Worm (Caenorhabditis elegans) whole organism, midembryonic: ENCODE results near the gene fox-1.
A peak's percentile ranks its signal among the peaks of the same experiment; 100 is the strongest.

Experiments used
- T22C8.4 ChIP-seq: fragments of 200-800 bp; sonication (Bioruptor generic); IDR thresholded peaks from 2 replicates; pipeline ENCODE4 v1.3.6; 2022; ENCODE audit warnings: missing genetic modification characterization, missing compliant biosample characterization
- cog-1 ChIP-seq: sonication (generic microtip); optimal IDR thresholded peaks from 2 replicates; lab custom pipeline; 2016; ENCODE audit warnings: missing genetic modification characterization, missing compliant biosample characterization
- flt-1 ChIP-seq: fragments of 200-800 bp; sonication (Bioruptor generic); IDR thresholded peaks from 2 replicates; pipeline ENCODE4 v1.3.6; 2022; ENCODE audit warnings: missing genetic modification characterization, missing compliant biosample characterization
- klf-2 ChIP-seq: fragments of 200-800 bp; sonication (Bioruptor generic); conservative IDR thresholded peaks from 2 replicates; pipeline ENCODE4 v1.3.6; 2022; ENCODE audit warnings: missing genetic modification reagents, missing genetic modification characterization, missing compliant biosample characterization
- med-1 ChIP-seq: sonication (generic microtip); optimal IDR thresholded peaks from 2 replicates; lab custom pipeline; 2017; ENCODE audit warnings: missing genetic modification characterization, mild to moderate bottlenecking, missing compliant biosample characterization, antibody characterized with exemption, missing genetic modification reagents; ENCODE audit not compliant: insufficient read depth
- ref-1 ChIP-seq: fragments of 200-800 bp; sonication (Bioruptor generic); conservative IDR thresholded peaks from 2 replicates; pipeline ENCODE4 v1.3.6; 2022; ENCODE audit warnings: missing genetic modification reagents, missing genetic modification characterization, missing compliant biosample characterization
- tab-1 ChIP-seq: fragments of 200-800 bp; sonication (Bioruptor generic); IDR thresholded peaks from 2 replicates; pipeline ENCODE4 v1.3.6; 2022; ENCODE audit warnings: missing genetic modification characterization, missing compliant biosample characterization
- ztf-23 ChIP-seq: fragments of 200-800 bp; sonication (Bioruptor generic); IDR thresholded peaks from 2 replicates; pipeline ENCODE4 v1.3.6; 2022; ENCODE audit warnings: missing genetic modification reagents, missing genetic modification characterization, missing compliant biosample characterization
- ztf-29 ChIP-seq: fragments of 200-800 bp; sonication (Bioruptor generic); IDR thresholded peaks from 2 replicates; pipeline ENCODE4 v1.3.6; 2022; ENCODE audit warnings: missing genetic modification reagents, missing genetic modification characterization, missing compliant biosample characterization

fox-1 gene

DNA sequence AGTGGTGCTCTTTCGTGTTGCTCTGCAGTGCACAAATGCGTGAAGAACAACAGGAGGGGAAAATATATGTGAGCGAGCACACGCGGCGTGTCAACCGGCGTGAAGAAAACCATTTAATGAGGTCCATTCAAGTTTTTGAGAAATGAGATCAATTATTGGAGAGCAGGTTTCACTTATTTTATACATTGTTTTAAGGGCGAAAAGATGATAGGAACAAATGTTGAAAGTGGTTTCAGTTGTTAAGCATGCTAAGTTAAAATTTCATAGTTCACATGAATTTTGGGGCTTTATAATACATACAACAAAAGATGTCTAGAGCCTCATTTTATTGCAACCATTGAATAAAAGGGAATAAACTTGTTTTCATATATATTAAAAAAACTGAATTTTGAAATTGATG is 19.1 kb upstream of the fox-1 start, which contains the start of gene K02E10.5:
K02E10.5 (minus strand) TSS at position 101 of the 400 bp plus-strand sequence.
- no peak for TF ChIP-seq med-1 (GFP tag; lab: Kevin White, UChicago)
- TF ChIP-seq ztf-29 (GFP tag; lab: Robert Waterston, UW), result no peak
- TF ChIP-seq flt-1 (GFP tag; lab: Robert Waterston, UW), result no peak
- no peak for TF ChIP-seq T22C8.4 (GFP tag; lab: Robert Waterston, UW)
- TF ChIP-seq klf-2 (GFP tag; lab: Robert Waterston, UW), result no peak
- no peak for TF ChIP-seq tab-1
- TF ChIP-seq cog-1 (tag; lab: Kevin White, UChicago), result no peak
- no peak for TF ChIP-seq ztf-23 (GFP tag; lab: Robert Waterston, UW)

- TF ChIP-seq flt-1 (GFP tag; lab: Robert Waterston, UW), result no peak
- no peak for TF ChIP-seq tab-1
- no peak for TF ChIP-seq med-1 (GFP tag; lab: Kevin White, UChicago)
- TF ChIP-seq ztf-23 (GFP tag; lab: Robert Waterston, UW), result no peak
- TF ChIP-seq cog-1 (tag; lab: Kevin White, UChicago), result no peak
- TF ChIP-seq ref-1 (GFP tag; lab: Robert Waterston, UW), result no peak
- TF ChIP-seq T22C8.4 (GFP tag; lab: Robert Waterston, UW), result no peak
- TF ChIP-seq klf-2 (GFP tag; lab: Robert Waterston, UW), result no peak
- no peak for TF ChIP-seq ztf-29 (GFP tag; lab: Robert Waterston, UW)
Measured at ce11 chrX:2475873-2476272, 16.2 kb upstream of the fox-1 start, which contains the start of gene R04B3.3. R04B3.3 (minus strand) TSS chrX:2475973.

DNA sequence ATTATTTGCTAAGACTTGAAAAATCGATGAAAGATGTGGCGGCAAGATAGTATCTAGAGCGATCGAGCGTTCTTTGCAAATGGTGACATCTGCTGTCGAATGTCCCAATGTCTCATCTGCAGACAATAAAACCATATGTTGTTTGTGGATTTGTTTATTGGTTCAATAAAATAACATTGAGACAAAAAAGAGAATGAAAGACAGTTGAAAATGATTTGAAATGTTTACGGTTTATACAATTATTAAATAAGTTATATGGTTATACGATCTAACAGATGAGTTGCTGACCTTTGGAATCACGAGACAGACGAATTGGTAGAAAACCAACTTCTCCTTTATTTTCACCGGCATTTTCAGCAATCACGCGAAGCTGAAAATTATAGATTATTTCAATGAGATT is 13.9 kb upstream of the fox-1 start, which contains the start of gene R04B3.2:
R04B3.2 (minus strand) TSS at position 101 of the 400 bp plus-strand sequence.
- TF ChIP-seq T22C8.4 (GFP tag; lab: Robert Waterston, UW) (no peak), ztf-29 (GFP tag; lab: Robert Waterston, UW) (no peak), tab-1 (no peak), ref-1 (GFP tag; lab: Robert Waterston, UW) (no peak), ztf-23 (GFP tag; lab: Robert Waterston, UW) (no peak), klf-2 (GFP tag; lab: Robert Waterston, UW) (no peak), med-1 (GFP tag; lab: Kevin White, UChicago) (no peak), flt-1 (GFP tag; lab: Robert Waterston, UW) (no peak), cog-1 (tag; lab: Kevin White, UChicago) (no peak)

ce11 chrX:2471303-2471702 is 11.6 kb upstream of the fox-1 start, which contains the start of gene R04B3.1:
R04B3.1 (minus strand) TSS chrX:2471403.
- TF ChIP-seq ztf-29 (GFP tag; lab: Robert Waterston, UW) (no peak), med-1 (GFP tag; lab: Kevin White, UChicago) (no peak), flt-1 (GFP tag; lab: Robert Waterston, UW) (no peak), klf-2 (GFP tag; lab: Robert Waterston, UW) (no peak), ztf-23 (GFP tag; lab: Robert Waterston, UW) (no peak), cog-1 (tag; lab: Kevin White, UChicago) (no peak), tab-1 (no peak), T22C8.4 (GFP tag; lab: Robert Waterston, UW) (no peak), ref-1 (GFP tag; lab: Robert Waterston, UW) (no peak)

DNA sequence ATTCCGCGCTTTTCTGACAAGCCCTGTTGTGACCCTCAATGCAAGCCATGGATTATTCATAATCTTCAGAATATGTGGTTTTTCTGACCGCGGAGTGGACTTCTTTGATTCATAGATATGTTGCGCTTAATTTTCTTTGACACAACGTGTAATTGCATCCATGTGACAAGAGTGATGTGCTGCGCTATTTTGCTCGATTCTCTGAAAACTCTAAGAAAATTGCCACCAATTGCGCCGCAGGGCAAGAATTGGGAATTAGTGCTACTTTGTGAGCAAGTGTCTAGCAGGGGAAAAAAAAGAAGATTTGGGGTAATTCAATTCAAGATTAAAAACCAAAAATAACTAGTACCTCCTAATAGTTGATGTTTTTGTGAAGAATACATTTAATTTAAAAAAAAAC is 4.4 kb upstream of the fox-1 start:
- TF ChIP-seq klf-2 (GFP tag; lab: Robert Waterston, UW) (no peak), ref-1 (GFP tag; lab: Robert Waterston, UW) (no peak), ztf-29 (GFP tag; lab: Robert Waterston, UW) (no peak), flt-1 (GFP tag; lab: Robert Waterston, UW) (no peak), med-1 (GFP tag; lab: Kevin White, UChicago) (no peak), T22C8.4 (GFP tag; lab: Robert Waterston, UW) (no peak), cog-1 (tag; lab: Kevin White, UChicago) (no peak)

DNA sequence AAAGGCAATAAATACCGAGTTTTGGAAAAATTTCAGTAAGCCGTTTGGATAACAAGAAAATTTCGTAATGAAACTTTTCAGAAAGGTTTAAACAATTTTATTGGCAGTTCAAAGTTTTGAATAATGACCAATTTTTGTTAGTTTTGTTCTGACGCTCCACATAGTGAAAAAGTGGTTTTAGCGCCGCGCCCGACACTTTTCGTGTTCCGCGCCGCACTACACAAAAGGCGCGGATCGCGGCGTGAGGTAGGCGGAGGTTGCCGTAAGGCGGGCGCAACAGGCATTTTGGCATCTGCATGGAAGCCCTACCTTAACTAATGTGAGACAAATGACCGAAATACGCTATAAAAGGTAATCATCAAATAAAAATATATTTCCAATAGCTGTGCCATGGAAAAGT is 2.0 kb upstream of the fox-1 start:
- no peak for TF ChIP-seq cog-1 (tag; lab: Kevin White, UChicago)
- TF ChIP-seq flt-1 (GFP tag; lab: Robert Waterston, UW), result no peak
- TF ChIP-seq ztf-29 (GFP tag; lab: Robert Waterston, UW), result no peak
- TF ChIP-seq ztf-23 (GFP tag; lab: Robert Waterston, UW), result no peak
- TF ChIP-seq tab-1, result no peak
- TF ChIP-seq klf-2 (GFP tag; lab: Robert Waterston, UW), result no peak
- no peak for TF ChIP-seq T22C8.4 (GFP tag; lab: Robert Waterston, UW)

- TF ChIP-seq ztf-23 (GFP tag; lab: Robert Waterston, UW) (no peak), ztf-29 (GFP tag; lab: Robert Waterston, UW) (no peak), tab-1 (no peak), flt-1 (GFP tag; lab: Robert Waterston, UW) (no peak)
Measured at ce11 chrX:2457461-2457860, 2.2 kb downstream of the fox-1 start.

DNA sequence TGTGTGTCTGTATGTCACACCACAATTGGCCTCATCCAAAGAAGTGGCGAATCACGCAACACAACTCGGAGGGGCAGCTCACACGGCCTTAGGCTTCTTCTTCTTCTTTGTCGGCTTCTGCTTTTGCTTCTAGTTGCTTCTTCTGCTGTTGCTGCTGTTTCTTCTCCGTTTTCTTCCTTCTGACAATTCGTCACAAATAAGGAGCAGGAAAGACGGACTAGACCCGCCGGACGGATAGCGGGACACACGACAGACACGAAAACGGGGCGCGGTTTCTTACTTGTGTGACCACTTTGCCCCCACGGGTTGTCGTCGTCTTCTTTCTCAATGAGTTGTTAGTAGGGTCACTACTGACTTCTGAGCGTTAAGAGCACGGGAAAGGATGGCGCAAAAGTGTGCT is 3.6 kb downstream of the fox-1 start:
- TF ChIP-seq flt-1 (GFP tag; lab: Robert Waterston, UW) (no peak), med-1 (GFP tag; lab: Kevin White, UChicago) (no peak)

- TF ChIP-seq tab-1, result no peak
- TF ChIP-seq med-1 (GFP tag; lab: Kevin White, UChicago), result no peak
- TF ChIP-seq ref-1 (GFP tag; lab: Robert Waterston, UW), result no peak
- no peak for TF ChIP-seq T22C8.4 (GFP tag; lab: Robert Waterston, UW)
- TF ChIP-seq klf-2 (GFP tag; lab: Robert Waterston, UW), result no peak
- TF ChIP-seq cog-1 (tag; lab: Kevin White, UChicago), result no peak
Measured at ce11 chrX:2454914-2455313, 4.8 kb downstream of the fox-1 start.

ce11 chrX:2452716-2453115 is 7.0 kb downstream of the fox-1 start:
- TF ChIP-seq tab-1, result 0 out of 2 replicates have a peak, but pooled peaks have one; percentile 53
- TF ChIP-seq ztf-29 (GFP tag; lab: Robert Waterston, UW), result no peak
- TF ChIP-seq cog-1 (tag; lab: Kevin White, UChicago), result no peak
- no peak for TF ChIP-seq klf-2 (GFP tag; lab: Robert Waterston, UW)
- no peak for TF ChIP-seq med-1 (GFP tag; lab: Kevin White, UChicago)
- TF ChIP-seq ref-1 (GFP tag; lab: Robert Waterston, UW), result no peak
- TF ChIP-seq T22C8.4 (GFP tag; lab: Robert Waterston, UW), result no peak
- TF ChIP-seq ztf-23 (GFP tag; lab: Robert Waterston, UW), result no peak
- TF ChIP-seq flt-1 (GFP tag; lab: Robert Waterston, UW), result 0 out of 2 replicates have a peak, but pooled peaks have one; percentile 25
